Fruit fly (Drosophila melanogaster) whole organism, prepupa: Measurements from ENCODE around the gene CG32857.

ENCODE experiments used
- Blimp-1 ChIP-seq: fragments of 200-800 bp; sonication (Bioruptor generic); optimal IDR thresholded peaks from 3 replicates; lab custom pipeline; 2017; ENCODE audit warnings: missing biosample characterization, missing genetic modification characterization, mild to moderate bottlenecking, moderate library complexity, missing genetic modification reagents
- CG16779 ChIP-seq: fragments of 200-800 bp; sonication (Bioruptor generic); optimal IDR thresholded peaks from 3 replicates; lab custom pipeline; 2017; ENCODE audit warnings: missing biosample characterization, mild to moderate bottlenecking, missing genetic modification characterization
- CG6808 ChIP-seq: fragments of 200-800 bp; sonication (Bioruptor generic); optimal IDR thresholded peaks from 3 replicates; lab custom pipeline; 2017; ENCODE audit warnings: missing biosample characterization, missing genetic modification characterization, mild to moderate bottlenecking, moderate library complexity, missing genetic modification reagents
- CG6854 ChIP-seq: fragments of 200-800 bp; sonication (Bioruptor generic); optimal IDR thresholded peaks from 2 replicates; lab custom pipeline; 2017; ENCODE audit warnings: missing biosample characterization, mild to moderate bottlenecking, missing genetic modification characterization
- CG7368 ChIP-seq: fragments of 200-800 bp; sonication (Bioruptor generic); optimal IDR thresholded peaks from 3 replicates; lab custom pipeline; 2016; ENCODE audit warnings: missing biosample characterization, missing genetic modification characterization
- CG8319 ChIP-seq: fragments of 200-800 bp; sonication (Bioruptor generic); optimal IDR thresholded peaks from 3 replicates; lab custom pipeline; 2016; ENCODE audit warnings: missing biosample characterization, missing genetic modification characterization
- Eip75B ChIP-seq: fragments of 200-800 bp; sonication (Bioruptor generic); optimal IDR thresholded peaks from 3 replicates; lab custom pipeline; 2016; ENCODE audit warnings: missing biosample characterization, missing genetic modification characterization
- Eip78C ChIP-seq: fragments of 200-800 bp; sonication (Bioruptor generic); peaks from one replicate; lab custom pipeline; 2016; ENCODE audit warnings: missing biosample characterization, missing genetic modification characterization
- Ets21C ChIP-seq: fragments of 200-800 bp; sonication (Bioruptor generic); optimal IDR thresholded peaks from 3 replicates; lab custom pipeline; 2016; ENCODE audit warnings: missing biosample characterization, missing genetic modification characterization
- Ets96B ChIP-seq: fragments of 200-800 bp; optimal IDR thresholded peaks from 2 replicates; lab custom pipeline; 2019; ENCODE audit warnings: missing biosample characterization, mild to moderate bottlenecking, missing genetic modification characterization, moderate library complexity
- Hr38 ChIP-seq: sonication (Bioruptor generic); optimal IDR thresholded peaks from 2 replicates; lab custom pipeline; 2016; ENCODE audit warnings: missing biosample characterization, missing genetic modification characterization
- OdsH ChIP-seq: fragments of 200-800 bp; sonication (Bioruptor generic); optimal IDR thresholded peaks from 3 replicates; lab custom pipeline; 2016; ENCODE audit warnings: missing biosample characterization, missing genetic modification characterization
- Smox ChIP-seq: fragments of 200-800 bp; sonication (Bioruptor generic); optimal IDR thresholded peaks from 3 replicates; lab custom pipeline; 2016; ENCODE audit warnings: missing biosample characterization, missing genetic modification characterization
- Sox102F ChIP-seq: fragments of 200-800 bp; sonication (Bioruptor generic); optimal IDR thresholded peaks from 2 replicates; lab custom pipeline; 2016; ENCODE audit warnings: missing biosample characterization, mild to moderate bottlenecking, missing genetic modification characterization
- achi ChIP-seq: fragments of 200-800 bp; sonication (Bioruptor generic); optimal IDR thresholded peaks from 3 replicates; lab custom pipeline; 2016; ENCODE audit warnings: missing biosample characterization, missing genetic modification characterization
- cyc ChIP-seq: fragments of 200-800 bp; sonication (Bioruptor generic); optimal IDR thresholded peaks from 3 replicates; lab custom pipeline; 2016; ENCODE audit warnings: missing biosample characterization, missing genetic modification characterization
- dsx ChIP-seq: fragments of 200-800 bp; optimal IDR thresholded peaks from 3 replicates; lab custom pipeline; 2019; ENCODE audit warnings: missing biosample characterization, mild to moderate bottlenecking, missing genetic modification characterization, moderate library complexity; ENCODE audit not compliant: poor library complexity, severe bottlenecking
- pdm3 ChIP-seq: fragments of 200-800 bp; sonication (Bioruptor generic); optimal IDR thresholded peaks from 3 replicates; lab custom pipeline; 2016; ENCODE audit warnings: missing biosample characterization, missing genetic modification characterization
- salr ChIP-seq, 2 experiments: fragments of 200-800 bp; sonication (Bioruptor generic); optimal IDR thresholded peaks; 3 replicates each; lab custom pipeline; 2016 to 2018; ENCODE audit warnings: missing biosample characterization in 2 of 2, missing genetic modification characterization in 2 of 2, mild to moderate bottlenecking in 1 of 2
- svp ChIP-seq: fragments of 200-800 bp; sonication (Bioruptor generic); peaks from one replicate; lab custom pipeline; 2016; ENCODE audit warnings: missing biosample characterization, missing genetic modification characterization
- topi ChIP-seq: fragments of 200-800 bp; sonication (Bioruptor generic); optimal IDR thresholded peaks from 3 replicates; lab custom pipeline; 2016; ENCODE audit warnings: missing biosample characterization, missing genetic modification characterization

CG32857 gene

DNA sequence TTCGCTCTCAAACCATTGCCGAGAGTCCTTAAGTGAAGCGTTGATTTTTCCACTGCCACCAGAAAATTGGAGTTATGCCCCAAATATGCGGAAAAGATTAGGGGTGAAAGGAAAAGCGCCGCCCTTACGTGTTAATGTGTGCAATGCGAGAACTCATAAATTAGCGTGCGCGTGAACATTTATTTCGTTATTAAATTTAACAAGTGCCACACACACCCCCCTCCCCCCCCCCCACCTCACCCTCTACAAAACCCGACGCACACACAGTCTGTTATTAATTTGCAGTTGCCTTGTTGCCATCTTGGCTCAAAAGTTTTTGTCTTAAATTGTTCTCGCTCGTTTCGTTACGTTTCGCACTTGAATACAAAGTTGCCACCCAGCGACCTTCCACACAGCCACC lies 29.4 kb downstream of the CG32857 start:
- TF ChIP-seq Eip78C (GFP tag; lab: Kevin White, UChicago): no peak
- no peak for TF ChIP-seq pdm3
- TF ChIP-seq Eip75B (GFP tag; lab: Kevin White, UChicago): no peak
- no peak for TF ChIP-seq svp
- TF ChIP-seq cyc (GFP tag; lab: Kevin White, UChicago): no peak
- no peak for TF ChIP-seq Sox102F
- TF ChIP-seq dsx (GFP tag; lab: Kevin White, UChicago): no peak
- no peak for TF ChIP-seq Smox (GFP tag; lab: Kevin White, UChicago)
- TF ChIP-seq, all 60 proteins: peak for 0

dm6 chrX:21567793-21568192 lies 49.6 kb downstream of the CG32857 start:
- TF ChIP-seq Sox102F: no peak
- TF ChIP-seq OdsH (GFP tag; lab: Kevin White, UChicago): no peak

- TF ChIP-seq topi (GFP tag; lab: Kevin White, UChicago) (no peak), CG7368 (GFP tag; lab: Kevin White, UChicago) (no peak), Blimp-1 (GFP tag; lab: Kevin White, UChicago) (no peak), achi (GFP tag; lab: Kevin White, UChicago) (no peak), CG6808 (GFP tag; lab: Kevin White, UChicago) (no peak), Ets96B (no peak), CG16779 (tag; lab: Kevin White, UChicago) (no peak), svp (no peak), Sox102F (no peak), salr (GFP tag; optimal IDR thresholded peaks at IDR 0.05; lab: Kevin White, UChicago) (no peak), Eip75B (GFP tag; lab: Kevin White, UChicago) (no peak), CG6854 (GFP tag; lab: Kevin White, UChicago) (no peak), OdsH (GFP tag; lab: Kevin White, UChicago) (no peak), Hr38 (no peak), cyc (GFP tag; lab: Kevin White, UChicago) (no peak), CG8319 (GFP tag; lab: Kevin White, UChicago) (no peak), Ets21C (GFP tag; lab: Kevin White, UChicago) (no peak)
Measured at dm6 chrX:21565539-21565938, 51.9 kb downstream of the CG32857 start.
